Worm (Caenorhabditis elegans): ENCODE results near the gene C55A6.7.

DNA sequence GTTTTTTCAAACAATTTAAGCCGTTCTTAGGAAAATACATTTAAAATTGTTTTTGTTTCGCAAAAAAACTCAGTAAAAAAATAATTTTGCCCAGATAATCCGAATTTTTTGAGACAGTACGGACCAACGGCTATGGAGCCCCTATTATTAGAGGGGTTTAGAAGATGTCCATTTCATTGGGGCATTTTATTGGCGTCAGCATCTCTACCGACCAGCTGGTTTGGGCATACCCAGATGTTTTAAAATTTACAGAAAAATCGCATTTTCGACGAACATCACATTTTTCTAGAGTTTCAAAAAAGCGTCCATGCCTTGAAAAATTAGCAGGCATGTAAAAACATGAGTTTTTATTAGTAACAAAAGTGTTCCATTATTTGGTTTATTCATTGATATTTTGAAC, 21.0 kb upstream of the C55A6.7 start:
- TF ChIP-seq tbx-2 (tag; optimal IDR thresholded peaks at IDR 0.05) (no peak), hlh-13 (GFP tag; optimal IDR thresholded peaks at IDR 0.05) (no peak), ceh-9 (tag; optimal IDR thresholded peaks at IDR 0.05) (no peak), elt-2 (tag; optimal IDR thresholded peaks at IDR 0.05) (no peak), nhr-11 (tag; optimal IDR thresholded peaks at IDR 0.05) (no peak), rnt-1 (tag; optimal IDR thresholded peaks at IDR 0.05) (no peak), pag-3 (tag; optimal IDR thresholded peaks at IDR 0.05; ENCODE audit: borderline replicate concordance) (no peak)

All from whole organism, late embryonic.